Fruit fly (Drosophila melanogaster): Measurements from ENCODE around the gene SWIP.

Gene SWIP

DNA sequence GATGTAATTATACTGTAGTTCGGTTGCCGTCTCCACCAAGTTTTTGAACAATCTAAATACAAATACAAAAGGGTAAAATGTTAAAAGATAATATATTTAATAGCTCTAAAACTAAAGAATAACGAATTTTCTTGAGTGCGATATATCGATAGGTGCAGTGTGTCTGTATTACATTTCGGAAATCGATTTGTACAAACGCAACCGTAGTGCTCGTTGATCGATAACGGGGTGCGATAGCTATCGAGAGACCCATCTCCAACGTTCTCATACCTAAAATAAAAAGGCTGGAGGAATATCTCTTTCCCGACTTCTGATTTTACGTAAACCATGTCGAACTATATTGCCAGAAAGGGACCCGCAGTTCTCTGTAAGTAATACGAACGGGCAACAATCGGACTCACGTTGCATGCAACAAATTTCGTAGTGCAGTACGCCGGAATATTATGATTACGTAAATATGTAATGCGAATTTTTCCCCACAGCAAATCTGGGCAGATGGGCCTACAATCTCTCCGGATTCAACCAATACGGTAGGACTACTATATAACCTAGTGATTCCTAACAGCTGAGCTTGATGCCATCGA is 27.3 kb upstream of the SWIP start, which contains the start of gene UQCR-14 (continued):
- no peak for TF ChIP-seq Blimp-1 (GFP tag; optimal IDR thresholded peaks at IDR 0.05)
- no peak for TF ChIP-seq scrt (GFP tag; optimal IDR thresholded peaks at IDR 0.05)
- TF ChIP-seq lab (GFP tag; optimal IDR thresholded peaks at IDR 0.05), result no peak
- no peak for TF ChIP-seq Side (GFP tag; optimal IDR thresholded peaks at IDR 0.05)
- TF ChIP-seq Lim3 (GFP tag; IDR thresholded peaks at IDR 0.05), result no peak
- no peak for TF ChIP-seq CG10959 (GFP tag; IDR thresholded peaks at IDR 0.05)
- TF ChIP-seq tin (GFP tag; optimal IDR thresholded peaks at IDR 0.05), result no peak
- TF ChIP-seq tx (GFP tag; optimal IDR thresholded peaks at IDR 0.05), result no peak
- peak; percentile 12 for TF ChIP-seq D19A (tag; optimal IDR thresholded peaks at IDR 0.05)
- peak; percentile 44 for TF ChIP-seq ssp (GFP tag; IDR thresholded peaks at IDR 0.05)
- no peak for TF ChIP-seq CG1529 (GFP tag; optimal IDR thresholded peaks at IDR 0.05)
- TF ChIP-seq CG17802 (tag; optimal IDR thresholded peaks at IDR 0.05), result peak; percentile 22
- TF ChIP-seq BEAF-32 (GFP tag; optimal IDR thresholded peaks at IDR 0.05), result peak; percentile 97
- peak; percentile 55 for TF ChIP-seq Dek (tag; optimal IDR thresholded peaks at IDR 0.05)
- TF ChIP-seq Sry-δ (GFP tag; optimal IDR thresholded peaks at IDR 0.05), result peak; percentile 97
- no peak for TF ChIP-seq unpg (GFP tag; optimal IDR thresholded peaks at IDR 0.05)
- no peak for TF ChIP-seq ttk (GFP tag; IDR thresholded peaks at IDR 0.05)
- TF ChIP-seq mld (GFP tag; IDR thresholded peaks at IDR 0.05; ENCODE audit: partially characterized antibody), result peak; percentile 94
- peak; percentile 73 for TF ChIP-seq CG1603 (tag; optimal IDR thresholded peaks at IDR 0.05)
- no peak for TF ChIP-seq Hr3 (GFP tag; optimal IDR thresholded peaks at IDR 0.05)
- no peak for TF ChIP-seq Ptx1 (GFP tag; IDR thresholded peaks at IDR 0.05)
- TF ChIP-seq trem (tag; optimal IDR thresholded peaks at IDR 0.05), result peak; percentile 71
- no peak for TF ChIP-seq CG9876 (GFP tag; optimal IDR thresholded peaks at IDR 0.05)
- TF ChIP-seq crol (GFP tag; IDR thresholded peaks at IDR 0.05), result no peak
- no peak for TF ChIP-seq Stat92E (GFP tag; optimal IDR thresholded peaks at IDR 0.05)
- TF ChIP-seq CG15073 (GFP tag; optimal IDR thresholded peaks at IDR 0.05), result no peak
- peak; percentile 12 for TF ChIP-seq CG18764 (GFP tag; optimal IDR thresholded peaks at IDR 0.05)
- no peak for TF ChIP-seq fd102C (GFP tag; optimal IDR thresholded peaks at IDR 0.05)
- TF ChIP-seq HLH4C (GFP tag; IDR thresholded peaks at IDR 0.05; ENCODE audit: partially characterized antibody), result peak; percentile 96
- TF ChIP-seq slp2 (GFP tag; optimal IDR thresholded peaks at IDR 0.05), result no peak
- no peak for TF ChIP-seq croc (GFP tag; conservative IDR thresholded peaks at IDR 0.05)
- no peak for TF ChIP-seq Asciz (GFP tag; optimal IDR thresholded peaks at IDR 0.05)
- TF ChIP-seq corto (GFP tag; optimal IDR thresholded peaks at IDR 0.05), result no peak
- no peak for TF ChIP-seq prd (optimal IDR thresholded peaks at IDR 0.05)
- TF ChIP-seq prd (GFP tag; IDR thresholded peaks at IDR 0.05), result no peak
- TF ChIP-seq phol (tag; optimal IDR thresholded peaks at IDR 0.05), result peak; percentile 39
- no peak for TF ChIP-seq CG6175 (GFP tag; IDR thresholded peaks at IDR 0.05)
- TF ChIP-seq B-H1 (GFP tag; IDR thresholded peaks at IDR 0.05), result no peak
- no peak for TF ChIP-seq H15 (GFP tag; IDR thresholded peaks at IDR 0.05)
- TF ChIP-seq btn (GFP tag; optimal IDR thresholded peaks at IDR 0.05), result no peak
- peak; percentile 90 for TF ChIP-seq sens (GFP tag)
- no peak for TF ChIP-seq Camta (GFP tag; optimal IDR thresholded peaks at IDR 0.05)
- no peak for TF ChIP-seq cas (GFP tag; IDR thresholded peaks at IDR 0.05)
- TF ChIP-seq CG10565 (GFP tag; optimal IDR thresholded peaks at IDR 0.05), result no peak
- no peak for TF ChIP-seq Ssrp (tag; optimal IDR thresholded peaks at IDR 0.05)
- peak; percentile 44; the same call in 1 of the 2 replicates for TF ChIP-seq CG6272 (GFP tag; IDR thresholded peaks at IDR 0.05)
- TF ChIP-seq ro (GFP tag; IDR thresholded peaks at IDR 0.05), result no peak
- TF ChIP-seq Mad (GFP tag; optimal IDR thresholded peaks at IDR 0.05), result no peak
- TF ChIP-seq Hmx (GFP tag; optimal IDR thresholded peaks at IDR 0.05), result no peak
- TF ChIP-seq bbx (GFP tag; IDR thresholded peaks at IDR 0.05; ENCODE audit: partially characterized antibody), result peak; percentile 99
- no peak for TF ChIP-seq CG11398 (GFP tag; optimal IDR thresholded peaks at IDR 0.05)
